Worm (Caenorhabditis elegans) whole organism, L2 larva: ENCODE results near the gene F53E10.6.

Source experiments
- aly-2 ChIP-seq: fragments of 150-350 bp; optimal IDR thresholded peaks from 2 replicates; lab custom pipeline; 2014; ENCODE audit warnings: missing biosample characterization, missing genetic modification characterization
- ama-1 ChIP-seq: fragments of 150-350 bp; optimal IDR thresholded peaks from 2 replicates; lab custom pipeline; 2018; ENCODE audit warnings: inconsistent platforms
- crh-2 ChIP-seq: sonication (generic microtip); optimal IDR thresholded peaks from 2 replicates; lab custom pipeline; 2017; ENCODE audit warnings: missing biosample characterization, missing genetic modification characterization
- egl-27 ChIP-seq: sonication (generic microtip); optimal IDR thresholded peaks from 3 replicates; lab custom pipeline; 2017; ENCODE audit warnings: missing biosample characterization, missing genetic modification reagents, missing genetic modification characterization
- fos-1 ChIP-seq: fragments of 150-350 bp; optimal IDR thresholded peaks from 2 replicates; lab custom pipeline; 2014; ENCODE audit warnings: missing biosample characterization, missing genetic modification characterization
- lsy-2 ChIP-seq, 2 experiments: fragments of 150-350 bp in 1 of 2; sonication (generic microtip) in 1 of 2; optimal IDR thresholded peaks; 2 replicates each; lab custom pipeline; 2014 to 2017; ENCODE audit warnings: missing biosample characterization in 2 of 2, missing genetic modification characterization in 2 of 2
- nhr-12 ChIP-seq: fragments of 150-350 bp; optimal IDR thresholded peaks from 2 replicates; lab custom pipeline; 2014; ENCODE audit warnings: missing biosample characterization, missing genetic modification characterization
- nhr-129 ChIP-seq: fragments of 150-350 bp; optimal IDR thresholded peaks from 2 replicates; lab custom pipeline; 2014; ENCODE audit warnings: missing biosample characterization, missing genetic modification characterization
- nhr-6 ChIP-seq: fragments of 150-350 bp; optimal IDR thresholded peaks from 2 replicates; lab custom pipeline; 2014; ENCODE audit warnings: missing biosample characterization, missing genetic modification characterization
- nhr-77 ChIP-seq: fragments of 150-350 bp; optimal IDR thresholded peaks from 2 replicates; lab custom pipeline; 2014; ENCODE audit warnings: missing biosample characterization, missing genetic modification characterization
- snpc-4 ChIP-seq: fragments of 150-350 bp; optimal IDR thresholded peaks from 2 replicates; lab custom pipeline; 2014; ENCODE audit warnings: missing biosample characterization, missing genetic modification characterization
- ztf-11 ChIP-seq: sonication (generic microtip); optimal IDR thresholded peaks from 2 replicates; lab custom pipeline; 2017; ENCODE audit warnings: missing biosample characterization, missing genetic modification characterization

DNA sequence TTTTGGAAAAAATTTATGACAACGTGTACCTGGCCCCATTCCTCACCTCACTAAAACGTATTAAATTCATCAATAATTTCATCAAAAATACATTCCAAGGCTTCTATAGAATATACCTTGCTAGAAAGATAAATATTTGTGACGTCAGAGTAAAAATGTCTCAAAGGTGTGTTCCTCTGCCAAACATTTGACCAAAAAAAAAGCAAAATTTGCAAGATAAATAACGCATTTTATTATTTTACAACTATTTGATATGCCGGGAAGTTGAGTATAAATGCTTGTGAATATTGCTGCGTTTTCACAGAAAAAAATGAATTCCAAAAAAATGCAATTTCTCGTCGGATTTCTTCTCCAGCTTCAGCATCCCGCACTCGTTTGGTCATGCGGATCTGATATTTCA, 22.3 kb downstream of the F53E10.6 start, which contains the start of gene C29G2.3:
- TF ChIP-seq lsy-2 (tag; optimal IDR thresholded peaks at IDR 0.05; lab: Kevin White, UChicago) (no peak), nhr-77 (tag; lab: Kevin White, UChicago) (no peak), nhr-129 (no peak), aly-2 (no peak), nhr-6 (tag; lab: Kevin White, UChicago) (no peak), nhr-12 (tag; lab: Kevin White, UChicago) (no peak), crh-2 (tag; lab: Kevin White, UChicago) (no peak), egl-27 (tag; lab: Kevin White, UChicago) (no peak), ama-1 (no peak), snpc-4 (no peak), fos-1 (no peak), ztf-11 (no peak)
